Fruit fly (Drosophila melanogaster): ENCODE data around the gene CG43049.

- TF ChIP-seq Pif1A (GFP tag; optimal IDR thresholded peaks at IDR 0.05) (no peak), CG9948 (tag; optimal IDR thresholded peaks at IDR 0.05) (no peak), CG17806 (tag; optimal IDR thresholded peaks at IDR 0.05) (no peak), CG4496 (GFP tag; IDR thresholded peaks at IDR 0.05) (no peak), gl (tag; optimal IDR thresholded peaks at IDR 0.05) (no peak), CG32121 (GFP tag; IDR thresholded peaks at IDR 0.05) (no peak), CG13204 (GFP tag; optimal IDR thresholded peaks at IDR 0.05) (no peak), CG14655 (GFP tag; optimal IDR thresholded peaks at IDR 0.05) (no peak), CG8159 (tag; optimal IDR thresholded peaks at IDR 0.05) (no peak), fd96Ca (GFP tag; IDR thresholded peaks at IDR 0.05) (no peak)
Observed at dm6 chr3L:18891986-18892385, 32.9 kb upstream of the CG43049 start, which contains the start of gene NijB.

Data from whole organism, pupa.